Worm (Caenorhabditis elegans): Measurements from ENCODE around the gene F55C12.6.

- no peak for TF ChIP-seq nhr-11 (tag; optimal IDR thresholded peaks at IDR 0.05)
- no peak for TF ChIP-seq R02D3.7 (tag; optimal IDR thresholded peaks at IDR 0.05)
- TF ChIP-seq dmd-4 (tag; optimal IDR thresholded peaks at IDR 0.05): no peak
- TF ChIP-seq nhr-21 (tag; optimal IDR thresholded peaks at IDR 0.05): no peak
- no peak for TF ChIP-seq ceh-16 (tag; optimal IDR thresholded peaks at IDR 0.05)
- no peak for TF ChIP-seq snpc-4 (tag; optimal IDR thresholded peaks at IDR 0.05)
- no peak for TF ChIP-seq nhr-237 (tag; optimal IDR thresholded peaks at IDR 0.05)
These were observed 21.8 kb downstream of the F55C12.6 start, which contains the start of gene H41C03.1 for ce11 chrII:5854122-5854521.
